Fruit fly (Drosophila melanogaster): Measurements from ENCODE around the gene tna.

The tna gene

dm6 chr3L:10822364-10823231 is 12.7 kb upstream of the tna start (continued):
- peak; percentile 50 for TF ChIP-seq oc (tag; optimal IDR thresholded peaks at IDR 0.05)
- peak in 1 of 2 experiments; percentile 25 for TF ChIP-seq Hr78 (GFP tag; optimal IDR thresholded peaks at IDR 0.05)
- TF ChIP-seq CG10565 (GFP tag; optimal IDR thresholded peaks at IDR 0.05) = no peak
- TF ChIP-seq CG3163 (GFP tag; optimal IDR thresholded peaks at IDR 0.05) = no peak
- TF ChIP-seq CG5953 (GFP tag; IDR thresholded peaks at IDR 0.05) = peak; percentile 66; the same call in 1 of the 2 replicates
- TF ChIP-seq maf-S (GFP tag; optimal IDR thresholded peaks at IDR 0.05) = peak; percentile 5
- peak; percentile 72 for TF ChIP-seq CG6854 (GFP tag; optimal IDR thresholded peaks at IDR 0.05)
- TF ChIP-seq schlank (tag; optimal IDR thresholded peaks at IDR 0.05) = peak; percentile 51
- peak; percentile 83 for TF ChIP-seq caup (GFP tag; optimal IDR thresholded peaks at IDR 0.05; ENCODE audit: severe bottlenecking)
- peak; percentile 60 for TF ChIP-seq CG18476 (GFP tag; optimal IDR thresholded peaks at IDR 0.05)
- 0 out of 3 replicates have a peak, but pooled peaks have one; percentile 9 for TF ChIP-seq ase (GFP tag; IDR thresholded peaks at IDR 0.05)
- peak; percentile 40 for TF ChIP-seq NK7.1 (GFP tag; optimal IDR thresholded peaks at IDR 0.05)
- peak; percentile 6 for TF ChIP-seq CG17802 (tag; optimal IDR thresholded peaks at IDR 0.05)
- peak; percentile 9 for TF ChIP-seq CrebB (tag; optimal IDR thresholded peaks at IDR 0.05)
- peak; percentile 47 for TF ChIP-seq sqz (GFP tag; optimal IDR thresholded peaks at IDR 0.05)
- no peak for TF ChIP-seq CG17912 (GFP tag; optimal IDR thresholded peaks at IDR 0.05)
- TF ChIP-seq slbo (GFP tag; IDR thresholded peaks at IDR 0.05) = peak; percentile 81
- TF ChIP-seq CG12391 (tag; optimal IDR thresholded peaks at IDR 0.05) = peak; percentile 75
- TF ChIP-seq Ets65A (GFP tag) = peak; percentile 70
- TF ChIP-seq CG15011 (GFP tag; optimal IDR thresholded peaks at IDR 0.05) = peak; percentile 61
- peak; percentile 15 for TF ChIP-seq CG30431 (GFP tag; optimal IDR thresholded peaks at IDR 0.05)
- peak; percentile 71 for TF ChIP-seq CG34422 (GFP tag; IDR thresholded peaks at IDR 0.05)
- peak; percentile 89 for TF ChIP-seq Hmr (GFP tag; optimal IDR thresholded peaks at IDR 0.05)
- TF ChIP-seq CG1647 (GFP tag; optimal IDR thresholded peaks at IDR 0.05) = peak; percentile 17
- no peak for TF ChIP-seq chinmo (GFP tag; IDR thresholded peaks at IDR 0.05; ENCODE audit: partially characterized antibody)
- peak; percentile 70 for TF ChIP-seq CG12659 (GFP tag; optimal IDR thresholded peaks at IDR 0.05)
- no peak for TF ChIP-seq pzg (GFP tag; optimal IDR thresholded peaks at IDR 0.05)
- TF ChIP-seq PHDP (tag; optimal IDR thresholded peaks at IDR 0.05) = peak; percentile 79
- no peak for TF ChIP-seq sens-2 (GFP tag; IDR thresholded peaks at IDR 0.05)
- TF ChIP-seq Dad (GFP tag; optimal IDR thresholded peaks at IDR 0.05) = peak; percentile 40
- peak; percentile 81 for TF ChIP-seq BtbVII (GFP tag; optimal IDR thresholded peaks at IDR 0.05)
- peak; percentile 15; the same call in 1 of the 2 replicates for TF ChIP-seq chm (GFP tag; IDR thresholded peaks at IDR 0.05)
- peak; percentile 87 for TF ChIP-seq row (GFP tag; IDR thresholded peaks at IDR 0.05)
- TF ChIP-seq shn (GFP tag; optimal IDR thresholded peaks at IDR 0.05) = no peak
- TF ChIP-seq sob (GFP tag; IDR thresholded peaks at IDR 0.05) = peak; percentile 77
- TF ChIP-seq CG10274 (GFP tag; optimal IDR thresholded peaks at IDR 0.05) = peak; percentile 13
- peak; percentile 48 for TF ChIP-seq Bteb2 (GFP tag; optimal IDR thresholded peaks at IDR 0.05)
- peak; percentile 52 for TF ChIP-seq CG17612 (GFP tag; IDR thresholded peaks at IDR 0.05)
- no peak for TF ChIP-seq Lim3 (GFP tag; IDR thresholded peaks at IDR 0.05)
- no peak for TF ChIP-seq ftz-f1 (GFP tag; optimal IDR thresholded peaks at IDR 0.05)
- TF ChIP-seq ac (GFP tag; optimal IDR thresholded peaks at IDR 0.05) = no peak
- TF ChIP-seq CG11695 (GFP tag; IDR thresholded peaks at IDR 0.05) = peak; percentile 76; the same call in 2 of the 3 replicates
- TF ChIP-seq CG15269 (tag; optimal IDR thresholded peaks at IDR 0.05) = peak; percentile 83
- TF ChIP-seq ken (GFP tag; IDR thresholded peaks at IDR 0.05) = peak; percentile 77
- no peak for TF ChIP-seq CG11398 (GFP tag; optimal IDR thresholded peaks at IDR 0.05)
- TF ChIP-seq Vsx1 (GFP tag; optimal IDR thresholded peaks at IDR 0.05) = peak; percentile 50
- TF ChIP-seq twi (tag; optimal IDR thresholded peaks at IDR 0.05) = peak; percentile 20
- TF ChIP-seq lmd (GFP tag; IDR thresholded peaks at IDR 0.05) = peak; percentile 70
- TF ChIP-seq HLH3B (GFP tag; IDR thresholded peaks at IDR 0.05) = peak; percentile 83

All from whole organism, embryonic.